Worm (Caenorhabditis elegans) whole organism, early embryonic: Measurements from ENCODE around the gene Y73C8B.9.

ENCODE experiments used
- F13C5.2 ChIP-seq: sonication (generic microtip); optimal IDR thresholded peaks from 2 replicates; lab custom pipeline; 2017; ENCODE audit warnings: mild to moderate bottlenecking, missing genetic modification characterization, inconsistent platforms, missing compliant biosample characterization
- aly-1 ChIP-seq: sonication (generic microtip); optimal IDR thresholded peaks from 2 replicates; lab custom pipeline; 2016; ENCODE audit warnings: missing genetic modification characterization, missing compliant biosample characterization
- ama-1 ChIP-seq: fragments of 150-350 bp; optimal IDR thresholded peaks from 2 replicates; lab custom pipeline; 2014
- ets-7 ChIP-seq: sonication (generic microtip); optimal IDR thresholded peaks from 2 replicates; lab custom pipeline; 2016; ENCODE audit warnings: missing genotype, missing genetic modification characterization, missing compliant biosample characterization
- flt-1 ChIP-seq: fragments of 200-800 bp; sonication (Bioruptor generic); IDR thresholded peaks from 2 replicates; pipeline ENCODE4 v1.3.6; 2022; ENCODE audit warnings: missing genetic modification characterization, missing compliant biosample characterization
- hmbx-1 ChIP-seq: sonication (generic microtip); optimal IDR thresholded peaks from 2 replicates; lab custom pipeline; 2016; ENCODE audit warnings: mild to moderate bottlenecking, missing genetic modification characterization, missing compliant biosample characterization
- hmg-4 ChIP-seq: fragments of 200-800 bp; sonication (Bioruptor generic); optimal IDR thresholded peaks from 2 replicates; lab custom pipeline; 2018; ENCODE audit warnings: mild to moderate bottlenecking, missing genetic modification characterization, missing compliant biosample characterization
- scrt-1 ChIP-seq: fragments of 200-800 bp; sonication (Bioruptor generic); IDR thresholded peaks from 2 replicates; pipeline ENCODE4 v1.3.6; 2022; ENCODE audit warnings: missing genetic modification characterization, missing compliant biosample characterization
- sea-1 ChIP-seq: fragments of 200-800 bp; sonication (Bioruptor generic); conservative IDR thresholded peaks from 2 replicates; pipeline ENCODE4 v1.3.6; 2022; ENCODE audit warnings: missing genetic modification characterization, missing compliant biosample characterization
- tbx-11 ChIP-seq: fragments of 200-800 bp; sonication (Bioruptor generic); IDR thresholded peaks from 2 replicates; pipeline ENCODE4 v1.3.6; 2022; ENCODE audit warnings: missing genetic modification characterization, missing compliant biosample characterization
- tbx-37 ChIP-seq: fragments of 200-800 bp; sonication (Bioruptor generic); conservative IDR thresholded peaks from 2 replicates; pipeline ENCODE4 v1.3.6; 2022; ENCODE audit warnings: missing genetic modification reagents, missing genetic modification characterization, missing compliant biosample characterization
- tra-4 ChIP-seq: sonication (generic microtip); optimal IDR thresholded peaks from 2 replicates; lab custom pipeline; 2017; ENCODE audit warnings: missing genetic modification characterization, missing compliant biosample characterization

DNA sequence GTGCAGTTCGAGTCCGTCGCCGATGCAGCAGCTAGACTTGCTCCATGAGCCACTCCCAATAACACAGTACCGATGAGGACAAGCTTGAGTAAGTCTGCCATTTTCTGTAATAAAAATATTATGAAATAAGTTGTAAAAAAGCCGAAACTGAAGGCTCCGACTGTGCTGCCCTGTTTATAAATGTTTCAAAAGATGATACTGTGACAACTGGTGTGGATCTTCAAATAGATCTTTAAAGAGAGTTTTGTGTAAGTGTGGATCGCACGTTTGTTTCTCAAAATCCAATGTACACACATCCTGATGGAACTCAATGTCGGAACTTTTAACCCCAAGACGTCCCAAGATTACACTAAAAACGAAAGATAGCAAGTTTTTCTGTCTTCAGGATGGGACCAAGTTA, 24.7 kb upstream of the Y73C8B.9 start, which contains the start of gene C36C5.15:
- TF ChIP-seq flt-1 (GFP tag; lab: Robert Waterston, UW) (no peak), tbx-37 (GFP tag; lab: Robert Waterston, UW) (no peak), F13C5.2 (tag; lab: Kevin White, UChicago) (no peak), aly-1 (tag; lab: Kevin White, UChicago) (no peak), ama-1 (lab: Kevin White, UChicago) (no peak), hmg-4 (no peak), sea-1 (GFP tag; lab: Robert Waterston, UW) (no peak), tra-4 (no peak), scrt-1 (GFP tag; lab: Robert Waterston, UW) (no peak), tbx-11 (GFP tag; lab: Robert Waterston, UW) (no peak), ets-7 (tag; lab: Kevin White, UChicago) (no peak), hmbx-1 (no peak)
